Fruit fly (Drosophila melanogaster) Kc167 (cell line): Measurements from ENCODE around the gene phol.

Experiments
- Myc ChIP-seq: fragments of >200 bp; optimal IDR thresholded peaks from 2 replicates; lab custom pipeline; 2017; ENCODE audit warnings: missing external identifiers
- Sin3A ChIP-seq: fragments of >200 bp; optimal IDR thresholded peaks from 2 replicates; lab custom pipeline; 2018; ENCODE audit warnings: missing external identifiers
- h ChIP-seq: fragments of >200 bp; optimal IDR thresholded peaks from 3 replicates; lab custom pipeline; 2018; ENCODE audit warnings: missing external identifiers
- insv ChIP-seq: fragments of >200 bp; optimal IDR thresholded peaks from 3 replicates; lab custom pipeline; 2018; ENCODE audit warnings: missing external identifiers
- psq ChIP-seq: fragments of >200 bp; optimal IDR thresholded peaks from 2 replicates; lab custom pipeline; 2017; ENCODE audit warnings: missing external identifiers
- ttk ChIP-seq: sonication (Bioruptor generic); optimal IDR thresholded peaks from 2 replicates; lab custom pipeline; 2017; ENCODE audit warnings: missing external identifiers

phol gene

DNA sequence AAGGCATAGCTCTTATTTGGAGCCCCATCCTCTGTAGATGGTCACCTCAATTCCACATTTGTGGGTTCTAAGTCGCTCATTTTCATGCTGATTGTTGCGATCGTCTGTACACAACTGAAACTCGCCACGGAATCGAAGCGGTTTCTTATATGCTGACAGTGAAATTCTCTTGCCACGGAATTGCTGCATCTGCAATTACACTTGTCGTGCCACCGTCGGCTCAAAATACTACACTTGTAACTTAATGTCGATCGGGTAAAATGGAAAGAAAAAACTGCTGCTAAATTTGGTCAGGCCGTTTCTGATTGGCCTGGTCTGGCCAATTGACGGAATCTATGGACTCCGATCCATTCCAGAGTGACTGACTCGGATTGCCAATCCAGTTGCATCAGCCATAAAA is 41.2 kb upstream of the phol start:
- TF ChIP-seq psq (no peak), ttk (no peak)

DNA sequence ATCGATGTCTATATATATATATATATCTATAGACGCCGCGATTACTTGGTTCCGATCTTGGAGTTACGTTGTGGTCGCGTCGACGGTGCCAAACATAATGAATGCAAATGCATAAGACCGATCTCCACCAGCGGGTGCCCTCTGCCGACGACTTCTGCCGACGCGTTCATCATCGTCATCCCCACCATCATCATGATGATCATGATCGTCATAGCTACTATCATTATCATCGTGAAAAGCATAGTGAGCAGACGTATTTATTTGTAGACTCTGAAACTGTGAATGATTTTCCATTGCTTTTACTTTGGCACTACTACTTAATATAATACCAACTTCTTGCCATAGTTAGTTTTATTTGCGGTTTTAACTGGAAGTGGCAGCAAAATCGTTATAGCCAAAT is 36.0 kb upstream of the phol start, which contains the start of gene CG32037:
CG32037 (minus strand) TSS at position 101 of the 400 bp plus-strand sequence.
- TF ChIP-seq Sin3A (lab: Kevin White, UChicago) (no peak), Myc (lab: Kevin White, UChicago) (no peak), ttk (no peak), psq (no peak), h (no peak), insv (no peak)

dm6 chr3L:9491331-9491730 is 35.2 kb upstream of the phol start:
- TF ChIP-seq Myc (lab: Kevin White, UChicago), result no peak

dm6 chr3L:9490432-9490831 is 34.4 kb upstream of the phol start:
- TF ChIP-seq psq, result no peak
- TF ChIP-seq insv, result no peak
- TF ChIP-seq h, result no peak
- no peak for TF ChIP-seq ttk

DNA sequence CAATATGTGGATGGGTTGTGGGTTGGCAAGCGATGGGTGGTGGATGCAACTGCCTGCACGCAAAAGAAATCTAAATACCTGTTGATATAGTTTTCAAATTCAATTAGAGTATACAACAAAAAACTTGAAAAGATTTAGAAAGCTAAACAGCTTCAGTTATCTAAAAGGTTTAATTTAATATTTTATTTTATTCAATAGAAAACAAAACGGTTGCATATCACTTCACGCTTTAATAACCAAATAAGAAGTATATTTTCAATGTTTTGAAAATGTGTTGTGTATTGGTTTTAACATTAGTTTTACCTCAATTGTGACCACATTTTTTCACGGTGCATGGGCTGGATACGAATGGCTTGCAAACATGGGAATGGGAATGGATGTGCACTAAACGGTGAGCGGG is 33.5 kb upstream of the phol start:
- TF ChIP-seq insv, result no peak
- TF ChIP-seq Myc (lab: Kevin White, UChicago), result no peak
- no peak for TF ChIP-seq h
- no peak for TF ChIP-seq ttk
- no peak for TF ChIP-seq Sin3A (lab: Kevin White, UChicago)
- TF ChIP-seq psq, result no peak

- TF ChIP-seq Myc (lab: Kevin White, UChicago) (no peak), h (no peak), Sin3A (lab: Kevin White, UChicago) (no peak)
These were observed 33.1 kb upstream of the phol start, which contains the start of gene CG32036 for dm6 chr3L:9489133-9489532. Gene CG32036, minus strand, starts transcription at chr3L:9489233.

dm6 chr3L:9487586-9487985 is 31.5 kb upstream of the phol start, which contains the start of gene pall:
Gene pall, minus strand, starts transcription at chr3L:9487790.
- TF ChIP-seq insv, result no peak
- no peak for TF ChIP-seq h
- no peak for TF ChIP-seq ttk
- no peak for TF ChIP-seq Myc (lab: Kevin White, UChicago)
- no peak for TF ChIP-seq psq
- no peak for TF ChIP-seq Sin3A (lab: Kevin White, UChicago)

DNA sequence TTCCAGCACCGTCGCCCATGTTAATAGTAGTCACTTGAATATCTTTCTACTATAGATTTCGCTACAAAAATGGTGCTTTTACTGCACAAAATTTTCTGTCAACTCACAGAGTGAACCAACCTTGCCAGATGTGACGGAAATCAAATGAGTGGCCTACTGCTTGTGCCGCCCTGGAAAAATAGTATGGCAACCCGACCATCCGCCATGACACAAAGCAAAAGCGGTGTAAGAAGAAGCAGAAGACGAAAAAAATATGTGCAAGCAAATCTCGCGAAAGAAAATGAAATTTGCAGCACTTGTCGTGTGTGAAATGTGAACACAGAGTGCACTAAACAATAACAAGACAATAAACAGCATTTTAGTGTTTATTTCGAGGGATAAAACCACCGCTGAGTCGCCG is 20.7 kb upstream of the phol start, which contains the start of the genes Uch-L5 and Jarid2:
Uch-L5 (minus strand) TSS at position 137 of the 400 bp plus-strand sequence.
Jarid2 (plus strand) TSS at position 210 of the 400 bp plus-strand sequence.
- TF ChIP-seq ttk, result no peak
- TF ChIP-seq insv, result no peak
- no peak for TF ChIP-seq psq
- no peak for TF ChIP-seq h
- no peak for TF ChIP-seq Sin3A (lab: Kevin White, UChicago)
- no peak for TF ChIP-seq Myc (lab: Kevin White, UChicago)

- TF ChIP-seq Myc (lab: Kevin White, UChicago) (no peak), h (no peak), psq (no peak), ttk (no peak), Sin3A (lab: Kevin White, UChicago) (no peak), insv (no peak)
These were observed 15.2 kb upstream of the phol start for dm6 chr3L:9471151-9471903.

DNA sequence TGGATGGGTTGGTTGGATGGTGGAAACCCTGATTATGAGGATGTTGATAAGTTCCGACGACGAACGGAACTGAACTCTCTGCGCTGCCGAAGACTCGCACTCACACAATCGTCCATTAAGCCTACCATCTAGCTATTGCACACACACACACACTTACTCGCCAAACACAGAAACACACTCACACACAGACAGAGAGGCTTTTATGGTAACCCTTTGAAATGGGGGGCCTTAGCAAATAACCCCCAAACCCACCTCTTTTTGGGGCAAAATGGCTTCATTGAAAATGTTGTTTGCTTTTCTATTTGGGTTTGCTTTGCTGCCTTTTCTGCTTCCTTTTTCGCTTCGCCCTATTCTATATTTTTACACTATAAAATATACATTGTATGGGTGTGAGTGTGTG is 13.0 kb upstream of the phol start:
- TF ChIP-seq ttk (no peak), psq (no peak), Myc (lab: Kevin White, UChicago) (no peak), h (no peak), Sin3A (lab: Kevin White, UChicago) (no peak), insv (no peak)

- TF ChIP-seq h (no peak), insv (no peak), Sin3A (lab: Kevin White, UChicago) (no peak), ttk (no peak), Myc (lab: Kevin White, UChicago) (no peak), psq (no peak)
These were observed 12.3 kb upstream of the phol start for dm6 chr3L:9468261-9468890.

DNA sequence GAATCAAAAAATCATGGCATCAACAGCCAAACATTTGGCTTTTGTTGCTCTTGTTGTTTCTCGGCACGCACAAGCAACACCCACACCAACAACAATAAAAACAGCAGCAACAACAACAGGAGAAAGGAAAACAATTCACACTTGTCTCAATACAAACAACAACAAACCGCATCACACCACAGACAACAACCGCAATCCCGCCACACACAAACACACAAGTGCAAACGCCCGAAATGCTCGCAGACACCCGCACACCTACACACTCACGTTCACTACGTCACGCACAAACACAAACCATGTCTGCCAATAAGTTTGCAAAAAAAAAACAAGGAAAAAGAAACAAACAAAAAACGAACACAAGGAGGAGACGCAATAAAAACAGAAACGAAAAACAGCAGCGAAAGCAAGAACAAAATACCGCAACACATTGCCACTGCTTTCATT is 11.7 kb upstream of the phol start:
- no peak for TF ChIP-seq Sin3A (lab: Kevin White, UChicago)
- TF ChIP-seq psq, result no peak
- TF ChIP-seq Myc (lab: Kevin White, UChicago), result no peak
- TF ChIP-seq ttk, result no peak

DNA sequence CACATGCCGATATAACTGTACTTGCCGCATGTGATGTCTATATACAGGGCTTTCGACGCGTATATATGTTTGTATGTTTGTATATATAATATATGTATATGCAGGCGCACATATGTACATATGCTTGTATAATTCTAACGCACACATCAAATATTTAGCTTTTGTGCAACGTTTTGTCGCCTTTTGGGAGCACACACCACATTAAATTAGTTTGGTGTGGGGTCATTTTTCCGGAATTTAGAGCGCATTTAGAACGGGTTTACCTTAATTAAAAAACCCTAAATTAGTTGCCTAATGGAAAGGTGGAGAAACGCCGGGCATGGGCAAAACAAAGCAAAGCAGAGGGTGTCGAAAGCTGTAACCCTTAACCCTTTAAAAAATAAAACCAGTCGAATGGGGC is 11.2 kb upstream of the phol start:
- TF ChIP-seq Sin3A (lab: Kevin White, UChicago), result no peak
- TF ChIP-seq Myc (lab: Kevin White, UChicago), result no peak
- no peak for TF ChIP-seq psq
- TF ChIP-seq insv, result no peak

DNA sequence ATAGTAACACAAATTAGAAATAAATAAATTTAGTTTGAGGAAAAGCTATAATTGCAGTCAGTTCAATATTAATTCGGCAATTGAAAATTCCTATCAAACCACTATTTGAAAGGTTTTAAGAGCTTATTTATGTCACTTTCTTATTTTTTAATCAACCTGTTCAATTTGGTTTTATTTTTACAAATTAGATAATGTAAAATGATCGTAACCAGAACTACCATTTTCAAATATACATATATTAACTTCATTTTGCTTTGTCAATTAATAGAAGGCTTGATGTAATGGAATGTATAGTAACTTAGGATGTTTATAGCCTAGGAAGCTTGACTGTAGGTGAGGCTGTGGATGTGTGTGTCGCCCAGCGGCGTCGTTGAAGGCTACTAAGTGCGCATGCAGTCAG is 10.5 kb upstream of the phol start:
- TF ChIP-seq Sin3A (lab: Kevin White, UChicago) (no peak), insv (no peak), psq (no peak), ttk (no peak), h (no peak), Myc (lab: Kevin White, UChicago) (no peak)
